Worm (Caenorhabditis elegans): ENCODE results near the gene B0495.5.

The B0495.5 gene

ce11 chrII:7720479-7720878, 22.2 kb upstream of the B0495.5 start:
- TF ChIP-seq lin-14 (GFP tag; optimal IDR thresholded peaks at IDR 0.05): peak; percentile 26
- peak; percentile 4 for TF ChIP-seq snu-23 (GFP tag; optimal IDR thresholded peaks at IDR 0.05)
- TF ChIP-seq nhr-71 (tag; optimal IDR thresholded peaks at IDR 0.05): peak; percentile 13
- TF ChIP-seq efl-3 (GFP tag; optimal IDR thresholded peaks at IDR 0.05): no peak
- no peak for TF ChIP-seq mef-2 (tag; optimal IDR thresholded peaks at IDR 0.05)

ce11 chrII:7719039-7719438, 20.7 kb upstream of the B0495.5 start:
- TF ChIP-seq lin-14 (GFP tag; optimal IDR thresholded peaks at IDR 0.05) (peak; percentile 68), C16A3.4 (tag; optimal IDR thresholded peaks at IDR 0.05) (no peak), efl-3 (GFP tag; optimal IDR thresholded peaks at IDR 0.05) (no peak), nhr-71 (tag; optimal IDR thresholded peaks at IDR 0.05) (peak; percentile 2), hpl-2 (GFP tag; optimal IDR thresholded peaks at IDR 0.05) (no peak), fkh-10 (GFP tag; optimal IDR thresholded peaks at IDR 0.05) (peak; percentile 78), efl-1 (optimal IDR thresholded peaks at IDR 0.05) (no peak), efl-1 (GFP tag; optimal IDR thresholded peaks at IDR 0.05 in 1 of 2) (peak in 1 of 2 experiments; percentile 39)

DNA sequence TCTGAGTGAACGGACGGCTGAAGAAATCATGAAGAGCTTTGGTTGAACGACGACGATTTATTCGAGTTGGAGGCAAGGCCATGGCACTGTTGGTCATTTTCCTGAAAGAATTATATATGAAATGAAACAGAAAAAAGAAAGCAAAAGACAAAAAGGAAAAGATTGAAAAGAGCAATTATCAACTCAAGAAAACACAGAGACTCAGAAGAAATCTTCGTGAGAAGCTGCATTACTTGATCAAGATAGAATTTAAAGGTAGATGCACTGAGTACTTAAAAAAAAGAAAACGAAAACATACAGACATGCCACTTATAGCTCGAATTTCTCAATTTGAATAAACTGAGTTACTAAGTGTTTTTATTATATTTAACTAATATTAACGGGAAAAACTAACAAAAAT, 20.2 kb upstream of the B0495.5 start, which contains the start of gene cpna-5:
TSS of gene cpna-5 (minus strand) at position 101 of the 400 bp plus-strand sequence.
- no peak for TF ChIP-seq unc-98 (GFP tag; IDR thresholded peaks at IDR 0.05)
- TF ChIP-seq isw-1 (GFP tag; IDR thresholded peaks at IDR 0.05): no peak
- no peak for TF ChIP-seq unc-86 (tag; optimal IDR thresholded peaks at IDR 0.05)
- TF ChIP-seq fkh-8 (tag; optimal IDR thresholded peaks at IDR 0.05): no peak

ce11 chrII:7716112-7716511, 17.8 kb upstream of the B0495.5 start:
- TF ChIP-seq lin-14 (GFP tag; optimal IDR thresholded peaks at IDR 0.05) (peak; percentile 65), fkh-10 (GFP tag; optimal IDR thresholded peaks at IDR 0.05) (peak; percentile 89), mep-1 (tag; optimal IDR thresholded peaks at IDR 0.05) (peak; percentile 10), unc-86 (tag; optimal IDR thresholded peaks at IDR 0.05) (peak; percentile 23), ets-5 (GFP tag; IDR thresholded peaks at IDR 0.05) (no peak), zip-4 (GFP tag; optimal IDR thresholded peaks at IDR 0.05) (no peak), nhr-71 (tag; optimal IDR thresholded peaks at IDR 0.05) (peak; percentile 33)

ce11 chrII:7714614-7715186, 16.4 kb upstream of the B0495.5 start:
- TF ChIP-seq tlp-1 (tag; optimal IDR thresholded peaks at IDR 0.05) (no peak), unc-86 (tag; optimal IDR thresholded peaks at IDR 0.05) (peak; percentile 20), elt-3 (tag; optimal IDR thresholded peaks at IDR 0.05) (no peak), ces-1 (GFP tag; optimal IDR thresholded peaks at IDR 0.05) (peak; percentile 39), lin-14 (GFP tag; optimal IDR thresholded peaks at IDR 0.05) (peak; percentile 86), aha-1 (tag; optimal IDR thresholded peaks at IDR 0.05) (no peak), C34B4.2 (tag; optimal IDR thresholded peaks at IDR 0.05) (no peak), nhr-47 (tag; optimal IDR thresholded peaks at IDR 0.05) (peak; percentile 23), efl-1 (optimal IDR thresholded peaks at IDR 0.05) (no peak), efl-1 (GFP tag; optimal IDR thresholded peaks at IDR 0.05 in 1 of 2) (peak in 1 of 2 experiments; percentile 79), irx-1 (tag; optimal IDR thresholded peaks at IDR 0.05) (peak; percentile 25), ceh-8 (GFP tag; optimal IDR thresholded peaks at IDR 0.05) (peak; percentile 42), lsy-2 (tag; optimal IDR thresholded peaks at IDR 0.05) (peak; percentile 29 to 43), fkh-10 (GFP tag; optimal IDR thresholded peaks at IDR 0.05) (peak; percentile 95), nhr-71 (tag; optimal IDR thresholded peaks at IDR 0.05) (peak; percentile 49)

ce11 chrII:7709301-7709754, 11.0 kb upstream of the B0495.5 start, which contains the start of gene sre-1:
Gene sre-1, plus strand, starts transcription at chrII:7709704.
- TF ChIP-seq efl-1 (optimal IDR thresholded peaks at IDR 0.05) (no peak), efl-1 (GFP tag; optimal IDR thresholded peaks at IDR 0.05 in 1 of 2) (peak in 1 of 2 experiments; percentile 90), nhr-19 (GFP tag; conservative IDR thresholded peaks at IDR 0.05) (no peak), lin-14 (GFP tag; optimal IDR thresholded peaks at IDR 0.05) (no peak), dsc-1 (tag; optimal IDR thresholded peaks at IDR 0.05) (no peak), lir-3 (tag; optimal IDR thresholded peaks at IDR 0.05; ENCODE audit: poor library complexity) (no peak), hlh-4 (tag; optimal IDR thresholded peaks at IDR 0.05) (peak; percentile 58), nhr-71 (tag; optimal IDR thresholded peaks at IDR 0.05) (peak; percentile 28), pax-3 (tag; optimal IDR thresholded peaks at IDR 0.05) (no peak), mep-1 (tag; optimal IDR thresholded peaks at IDR 0.05) (no peak), C16A3.4 (tag; optimal IDR thresholded peaks at IDR 0.05) (no peak)

All from whole organism, L1 larva.